Worm (Caenorhabditis elegans) whole organism, mixed stage, embryonic: Measurements from ENCODE around the gene mdt-4.

Experiments used
- flh-1 ChIP-seq: fragments of 200-800 bp; sonication (Bioruptor generic); optimal IDR thresholded peaks from 2 replicates; lab custom pipeline; 2018; ENCODE audit warnings: mild to moderate bottlenecking, missing genetic modification characterization, moderate library complexity, missing compliant biosample characterization
- ham-2 ChIP-seq: fragments of 200-800 bp; sonication (Bioruptor generic); optimal IDR thresholded peaks from 2 replicates; lab custom pipeline; 2018; ENCODE audit warnings: mild to moderate bottlenecking, missing genetic modification characterization, missing compliant biosample characterization
- lin-13 ChIP-seq: fragments of 150-350 bp; optimal IDR thresholded peaks from 2 replicates; lab custom pipeline; 2014; ENCODE audit warnings: missing biosample characterization, missing genetic modification characterization
- lsy-2 ChIP-seq: fragments of 150-350 bp; optimal IDR thresholded peaks from 2 replicates; lab custom pipeline; 2014; ENCODE audit warnings: missing biosample characterization, missing genetic modification characterization
- nhr-12 ChIP-seq: fragments of 150-350 bp; optimal IDR thresholded peaks from 2 replicates; lab custom pipeline; 2014; ENCODE audit warnings: missing biosample characterization, missing genetic modification characterization
- nhr-237 ChIP-seq: fragments of 150-350 bp; optimal IDR thresholded peaks from 2 replicates; lab custom pipeline; 2014; ENCODE audit warnings: missing biosample characterization, missing genetic modification characterization
- nhr-28 ChIP-seq: fragments of 150-350 bp; optimal IDR thresholded peaks from 2 replicates; lab custom pipeline; 2014; ENCODE audit warnings: missing biosample characterization, missing genetic modification characterization
- pha-4 ChIP-seq: fragments of 150-350 bp; optimal IDR thresholded peaks from 2 replicates; lab custom pipeline; 2018; ENCODE audit warnings: missing biosample characterization, missing genetic modification reagents, missing genetic modification characterization
- snpc-4 ChIP-seq: fragments of 150-350 bp; optimal IDR thresholded peaks from 2 replicates; lab custom pipeline; 2014; ENCODE audit warnings: missing biosample characterization, missing genetic modification characterization
- unc-62 ChIP-seq: fragments of 150-350 bp; optimal IDR thresholded peaks from 2 replicates; lab custom pipeline; 2014; ENCODE audit warnings: missing biosample characterization, missing genetic modification reagents, missing genetic modification characterization
- ztf-11 ChIP-seq: fragments of 150-350 bp; optimal IDR thresholded peaks from 2 replicates; lab custom pipeline; 2014; ENCODE audit warnings: missing biosample characterization, missing genetic modification characterization

DNA sequence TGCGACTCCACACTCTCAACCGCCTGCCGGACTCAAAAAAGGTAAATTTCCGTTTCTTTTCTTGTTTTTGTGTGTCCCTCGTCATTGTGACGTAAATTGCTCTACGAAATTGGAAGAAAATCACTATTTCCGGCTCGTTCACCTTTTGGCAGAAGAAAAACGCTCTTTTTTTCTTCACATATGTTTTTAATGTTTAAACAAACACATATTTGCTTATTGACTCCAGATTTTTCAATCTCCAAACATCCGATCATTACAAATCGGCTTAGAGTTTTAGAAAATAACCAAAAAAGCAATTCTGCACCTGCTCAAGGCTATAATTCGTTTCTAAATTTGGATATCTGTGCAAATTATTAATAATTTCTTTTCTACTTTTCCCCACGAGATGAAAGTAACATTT is 37.9 kb downstream of the mdt-4 start:
- TF ChIP-seq flh-1 (no peak), lin-13 (tag; lab: Kevin White, UChicago) (no peak), ham-2 (no peak), snpc-4 (tag; lab: Kevin White, UChicago) (no peak), nhr-28 (tag; lab: Kevin White, UChicago) (no peak), nhr-237 (tag; lab: Kevin White, UChicago) (no peak), pha-4 (tag; lab: Kevin White, UChicago) (no peak), unc-62 (GFP tag; lab: Kevin White, UChicago) (no peak), lsy-2 (tag; lab: Kevin White, UChicago) (no peak), ztf-11 (tag; lab: Kevin White, UChicago) (no peak), nhr-12 (tag; lab: Kevin White, UChicago) (no peak)
